Fruit fly (Drosophila melanogaster) whole organism, embryonic: ENCODE data around the gene baf.

ENCODE experiments used
- Awh ChIP-seq: fragments of 200-800 bp; sonication (Bioruptor generic); IDR thresholded peaks from 2 replicates; pipeline ENCODE4, ENCODE4 v1.3.6; 2022; ENCODE audit warnings: missing biosample characterization, missing genetic modification characterization
- CG10274 ChIP-seq: fragments of 200-800 bp; sonication (Bioruptor generic); optimal IDR thresholded peaks from 3 replicates; lab custom pipeline; 2017; ENCODE audit warnings: missing biosample characterization, mild to moderate bottlenecking, missing genetic modification characterization
- CG10462 ChIP-seq: fragments of 200-800 bp; sonication (Bioruptor generic); optimal IDR thresholded peaks from 2 replicates; lab custom pipeline; 2016; ENCODE audit warnings: missing biosample characterization, missing genetic modification characterization
- CG10959 ChIP-seq: fragments of 200-800 bp; sonication (Bioruptor generic); IDR thresholded peaks from 2 replicates; pipeline ENCODE4 v1.3.6; 2022; ENCODE audit warnings: missing biosample characterization, missing genetic modification characterization
- CG11456 ChIP-seq: fragments of 200-800 bp; sonication (Bioruptor generic); IDR thresholded peaks from 3 replicates; pipeline ENCODE4 v1.3.6; 2022; ENCODE audit warnings: missing biosample characterization, missing genetic modification characterization
- CG12155 ChIP-seq: fragments of 200-800 bp; sonication (Bioruptor generic); optimal IDR thresholded peaks from 3 replicates; lab custom pipeline; 2016; ENCODE audit warnings: missing biosample characterization, missing genetic modification characterization
- CG12299 ChIP-seq: fragments of 200-800 bp; sonication (Bioruptor generic); optimal IDR thresholded peaks from 2 replicates; lab custom pipeline; 2018; ENCODE audit warnings: missing biosample characterization, mild to moderate bottlenecking, missing genetic modification characterization
- CG14667 ChIP-seq: fragments of 200-800 bp; sonication (Bioruptor generic); IDR thresholded peaks from 2 replicates; pipeline ENCODE4 v1.3.6; 2022; ENCODE audit warnings: missing biosample characterization, missing genetic modification characterization
- CG14965 ChIP-seq: fragments of 200-800 bp; sonication (Bioruptor generic); optimal IDR thresholded peaks from 2 replicates; lab custom pipeline; 2016; ENCODE audit warnings: missing biosample characterization, missing genetic modification characterization, borderline replicate concordance
- CG2678 ChIP-seq: fragments of 200-800 bp; sonication (Bioruptor generic); optimal IDR thresholded peaks from 3 replicates; lab custom pipeline; 2019; ENCODE audit warnings: missing biosample characterization, mild to moderate bottlenecking, missing genetic modification characterization, moderate library complexity
- CG31441 ChIP-seq: fragments of 200-800 bp; sonication (Bioruptor generic); IDR thresholded peaks from 2 replicates; pipeline ENCODE4 v1.3.6; 2022; ENCODE audit warnings: missing biosample characterization, missing genetic modification characterization
- CG33557 ChIP-seq: fragments of 200-800 bp; sonication (Bioruptor generic); optimal IDR thresholded peaks from 2 replicates; lab custom pipeline; 2019; ENCODE audit warnings: missing biosample characterization, mild to moderate bottlenecking, missing genetic modification characterization, moderate library complexity
- CG34422 ChIP-seq: fragments of 200-800 bp; sonication (Bioruptor generic); IDR thresholded peaks from 3 replicates; pipeline ENCODE4 v1.3.6; 2022; ENCODE audit warnings: missing biosample characterization, missing genetic modification characterization
- CG5245 ChIP-seq: fragments of 200-800 bp; sonication (Bioruptor generic); optimal IDR thresholded peaks from 3 replicates; lab custom pipeline; 2016; ENCODE audit warnings: missing biosample characterization, missing genetic modification characterization
- CG6272 ChIP-seq: fragments of 200-800 bp; sonication (Bioruptor generic); IDR thresholded peaks from 2 replicates; pipeline ENCODE4 v1.3.6; 2022; ENCODE audit warnings: missing biosample characterization, missing genetic modification characterization
- CG6654 ChIP-seq: fragments of 200-800 bp; sonication (Bioruptor generic); optimal IDR thresholded peaks from 2 replicates; lab custom pipeline; 2017; ENCODE audit warnings: missing biosample characterization, mild to moderate bottlenecking, missing genetic modification characterization
- CG6791 ChIP-seq: fragments of 200-800 bp; sonication (Bioruptor generic); IDR thresholded peaks from 3 replicates; pipeline ENCODE4 v1.3.6; 2022; ENCODE audit warnings: missing biosample characterization, missing genetic modification characterization; ENCODE audit not compliant: partially characterized antibody
- CG6813 ChIP-seq: fragments of 200-800 bp; sonication (Bioruptor generic); optimal IDR thresholded peaks from 2 replicates; lab custom pipeline; 2017; ENCODE audit warnings: missing biosample characterization, missing genetic modification characterization, mild to moderate bottlenecking, moderate library complexity, missing genetic modification reagents
- CG8765 ChIP-seq: fragments of 200-800 bp; sonication (Bioruptor generic); IDR thresholded peaks from 2 replicates; pipeline ENCODE4 v1.3.6; 2022; ENCODE audit warnings: missing biosample characterization, missing genetic modification characterization
- CG9215 ChIP-seq: fragments of 200-800 bp; sonication (Bioruptor generic); IDR thresholded peaks from 2 replicates; pipeline ENCODE4 v1.3.6; 2022; ENCODE audit warnings: missing biosample characterization, missing genetic modification characterization
- CTCF ChIP-seq: fragments of 200-800 bp; sonication (Bioruptor generic); optimal IDR thresholded peaks from 2 replicates; lab custom pipeline; 2017; ENCODE audit warnings: missing biosample characterization, mild to moderate bottlenecking, missing genetic modification characterization, moderate library complexity
- Camta ChIP-seq: fragments of 200-800 bp; sonication (Bioruptor generic); optimal IDR thresholded peaks from 2 replicates; lab custom pipeline; 2016; ENCODE audit warnings: missing biosample characterization, missing genetic modification characterization
- D19B ChIP-seq: fragments of 200-800 bp; sonication (Bioruptor generic); optimal IDR thresholded peaks from 2 replicates; lab custom pipeline; 2017; ENCODE audit warnings: missing biosample characterization, mild to moderate bottlenecking, missing genetic modification characterization
- Doc3 ChIP-seq: fragments of 200-800 bp; sonication (Bioruptor generic); IDR thresholded peaks from 3 replicates; pipeline ENCODE4 v1.3.6; 2022; ENCODE audit warnings: missing biosample characterization, missing genetic modification characterization; ENCODE audit not compliant: partially characterized antibody
- E2f2 ChIP-seq: fragments of 200-800 bp; sonication (Bioruptor generic); IDR thresholded peaks from 2 replicates; pipeline ENCODE4 v1.3.6; 2022; ENCODE audit warnings: missing biosample characterization, missing genetic modification characterization
- Eip74EF ChIP-seq, 2 experiments: fragments of 200-800 bp in 1 of 2; fragments of >200 bp in 1 of 2; sonication (Bioruptor generic) in 1 of 2; optimal IDR thresholded peaks; 2 replicates each; lab custom pipeline; 2017 to 2019; ENCODE audit warnings: missing biosample characterization in 2 of 2, missing genetic modification characterization in 2 of 2, mild to moderate bottlenecking in 1 of 2, moderate library complexity in 1 of 2
- Hand ChIP-seq: fragments of 200-800 bp; sonication (Bioruptor generic); optimal IDR thresholded peaks from 2 replicates; lab custom pipeline; 2017; ENCODE audit warnings: mild to moderate bottlenecking, missing biosample characterization, missing genetic modification reagents, missing genetic modification characterization
- Hr78 ChIP-seq, 2 experiments: fragments of 200-800 bp in 1 of 2; fragments of >200 bp in 1 of 2; sonication (Bioruptor generic) in 1 of 2; optimal IDR thresholded peaks; 2 replicates each; lab custom pipeline; 2017 to 2019; ENCODE audit warnings: missing biosample characterization in 2 of 2, missing genetic modification characterization in 2 of 2, mild to moderate bottlenecking in 1 of 2, moderate library complexity in 1 of 2
- Neu2 ChIP-seq: fragments of 200-800 bp; sonication (Bioruptor generic); optimal IDR thresholded peaks from 3 replicates; lab custom pipeline; 2016; ENCODE audit warnings: missing biosample characterization, missing genetic modification characterization, borderline replicate concordance
- Taf1 ChIP-seq: fragments of 200-800 bp; sonication (Bioruptor generic); IDR thresholded peaks from 2 replicates; pipeline ENCODE4 v1.3.6; 2022; ENCODE audit warnings: missing biosample characterization, missing genetic modification characterization
- ac ChIP-seq: fragments of 200-800 bp; sonication (Bioruptor generic); optimal IDR thresholded peaks from 3 replicates; lab custom pipeline; 2017; ENCODE audit warnings: missing biosample characterization, mild to moderate bottlenecking, missing genetic modification characterization
- ara ChIP-seq: fragments of 200-800 bp; sonication (Bioruptor generic); IDR thresholded peaks from 2 replicates; pipeline ENCODE4 v1.3.6; 2022; ENCODE audit warnings: missing biosample characterization, missing genetic modification characterization
- cad ChIP-seq: fragments of >200 bp; optimal IDR thresholded peaks from 2 replicates; lab custom pipeline; 2017; ENCODE audit warnings: missing biosample characterization, missing genetic modification characterization
- cwo ChIP-seq: fragments of 200-800 bp; sonication (Bioruptor generic); optimal IDR thresholded peaks from 3 replicates; lab custom pipeline; 2017; ENCODE audit warnings: missing biosample characterization, missing genetic modification characterization, mild to moderate bottlenecking, moderate library complexity, missing genetic modification reagents
- dan ChIP-seq: fragments of 200-800 bp; sonication (Bioruptor generic); IDR thresholded peaks from 2 replicates; pipeline ENCODE4 v1.3.6; 2022; ENCODE audit warnings: missing biosample characterization, missing genetic modification characterization
- dmrt99B ChIP-seq: fragments of 200-800 bp; sonication (Bioruptor generic); optimal IDR thresholded peaks from 2 replicates; lab custom pipeline; 2018; ENCODE audit warnings: missing biosample characterization, mild to moderate bottlenecking, missing genetic modification characterization, moderate library complexity
- ewg ChIP-seq: fragments of 200-800 bp; sonication (Bioruptor generic); optimal IDR thresholded peaks from 3 replicates; lab custom pipeline; 2017; ENCODE audit warnings: mild to moderate bottlenecking, missing biosample characterization, missing genetic modification reagents, missing genetic modification characterization
- ham ChIP-seq: fragments of 200-800 bp; sonication (Bioruptor generic); IDR thresholded peaks from 2 replicates; pipeline ENCODE4 v1.3.6; 2022; ENCODE audit warnings: missing biosample characterization, missing genetic modification characterization
- kay ChIP-seq: fragments of 200-800 bp; sonication (Bioruptor generic); optimal IDR thresholded peaks from 2 replicates; lab custom pipeline; 2016; ENCODE audit warnings: missing biosample characterization, missing genetic modification characterization
- nerfin-1 ChIP-seq: fragments of 200-800 bp; sonication (Bioruptor generic); optimal IDR thresholded peaks from 3 replicates; lab custom pipeline; 2019; ENCODE audit warnings: missing biosample characterization, mild to moderate bottlenecking, missing genetic modification characterization, moderate library complexity
- phol ChIP-seq: fragments of 200-800 bp; sonication (Bioruptor generic); optimal IDR thresholded peaks from 3 replicates; lab custom pipeline; 2018; ENCODE audit warnings: missing biosample characterization, mild to moderate bottlenecking, missing genetic modification characterization, moderate library complexity
- prd ChIP-seq, 3 experiments: fragments of >200 bp in 2 of 3; fragments of 200-800 bp in 1 of 3; sonication (Bioruptor generic) in 1 of 3; optimal IDR thresholded peaks in 2 of 3; IDR thresholded peaks in 1 of 3; 2 replicates in 2 of 3; 3 replicates in 1 of 3; pipeline versions ENCODE4 v1.3.6 to Lab custom; 2017 to 2022; ENCODE audit warnings: missing biosample characterization in 1 of 3, missing genetic modification characterization in 1 of 3
- repo ChIP-seq: fragments of 200-800 bp; sonication (Bioruptor generic); optimal IDR thresholded peaks from 2 replicates; lab custom pipeline; 2016; ENCODE audit warnings: missing biosample characterization, missing genetic modification characterization
- ro ChIP-seq: fragments of 200-800 bp; sonication (Bioruptor generic); IDR thresholded peaks from 2 replicates; pipeline ENCODE4 v1.3.6; 2022; ENCODE audit warnings: missing biosample characterization, missing genetic modification characterization
- schlank ChIP-seq: fragments of 200-800 bp; sonication (Bioruptor generic); optimal IDR thresholded peaks from 2 replicates; lab custom pipeline; 2018; ENCODE audit warnings: missing biosample characterization, mild to moderate bottlenecking, missing genetic modification characterization
- sd ChIP-seq: fragments of 200-800 bp; sonication (Bioruptor generic); optimal IDR thresholded peaks from 3 replicates; lab custom pipeline; 2018; ENCODE audit warnings: missing biosample characterization, mild to moderate bottlenecking, missing genetic modification characterization, moderate library complexity
- shn ChIP-seq: fragments of 200-800 bp; sonication (Bioruptor generic); optimal IDR thresholded peaks from 3 replicates; lab custom pipeline; 2016; ENCODE audit warnings: missing biosample characterization, missing genetic modification characterization
- sisA ChIP-seq: fragments of 200-800 bp; sonication (Bioruptor generic); IDR thresholded peaks from 2 replicates; pipeline ENCODE4 v1.3.6; 2022; ENCODE audit warnings: missing biosample characterization, missing genetic modification characterization
- ttk ChIP-seq: fragments of 200-800 bp; sonication (Bioruptor generic); IDR thresholded peaks from 2 replicates; pipeline ENCODE4 v2.1.2; 2022; ENCODE audit warnings: missing biosample characterization, missing genetic modification characterization
- yki ChIP-seq: fragments of >200 bp; optimal IDR thresholded peaks from 3 replicates; lab custom pipeline; 2018
- zen2 ChIP-seq: fragments of 200-800 bp; sonication (Bioruptor generic); IDR thresholded peaks from 3 replicates; pipeline ENCODE4 v1.3.6; 2022; ENCODE audit warnings: missing biosample characterization, missing genetic modification characterization; ENCODE audit not compliant: partially characterized antibody

The baf gene

DNA sequence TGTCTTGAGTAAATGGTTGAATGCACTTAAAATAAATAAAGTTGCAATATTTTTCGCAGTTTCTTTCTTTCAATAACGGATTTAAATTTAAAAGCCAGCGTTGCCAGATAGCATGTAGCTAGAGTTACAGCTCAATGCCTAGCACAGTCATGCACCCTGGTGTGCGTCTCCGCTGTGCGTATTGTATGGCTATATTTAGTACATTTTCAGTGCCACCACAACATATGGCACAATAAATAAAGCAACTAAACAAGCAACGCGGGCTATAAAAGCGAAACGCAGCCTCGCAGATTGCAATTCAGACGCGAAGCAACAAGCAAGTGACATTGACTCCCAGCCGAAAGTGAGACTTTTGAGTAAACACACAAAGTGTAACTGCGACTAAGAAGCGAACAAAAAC, 30.6 kb upstream of the baf start, which contains the start of gene Sirup (continued):
- TF ChIP-seq CG6654, result no peak
- no peak for TF ChIP-seq CG12155 (GFP tag; lab: Kevin White, UChicago)
- TF ChIP-seq CTCF, result peak; percentile 70
- no peak for TF ChIP-seq shn (GFP tag; lab: Kevin White, UChicago)
- no peak for TF ChIP-seq Taf1 (GFP tag; lab: Robert Waterston, UW)
- no peak for TF ChIP-seq D19B
- TF ChIP-seq CG14965, result no peak
- TF ChIP-seq cad (GFP tag; lab: Kevin White, UChicago), result peak; percentile 21
- TF ChIP-seq ewg (GFP tag; lab: Kevin White, UChicago), result no peak
- TF ChIP-seq Hand, result no peak
- TF ChIP-seq phol (tag; lab: Kevin White, UChicago), result peak; percentile 49
- TF ChIP-seq CG12299, result no peak
- no peak for TF ChIP-seq ro (GFP tag; lab: Robert Waterston, UW)
- no peak for TF ChIP-seq prd (optimal IDR thresholded peaks at IDR 0.05; lab: Kevin White, UChicago)
- TF ChIP-seq prd (GFP tag; IDR thresholded peaks at IDR 0.05; lab: Robert Waterston, UW), result peak; percentile 19; the same call in 1 of the 3 replicates
- TF ChIP-seq sisA (GFP tag; lab: Robert Waterston, UW), result no peak
- TF ChIP-seq Neu2, result no peak
- TF ChIP-seq kay, result no peak
- TF ChIP-seq cwo (GFP tag; lab: Kevin White, UChicago), result no peak
- TF ChIP-seq CG9215, result no peak
- no peak for TF ChIP-seq CG2678
- no peak for TF ChIP-seq Hr78 (GFP tag; optimal IDR thresholded peaks at IDR 0.05; lab: Kevin White, UChicago)
- peak; percentile 52; the same call in 1 of the 3 replicates for TF ChIP-seq CG34422 (GFP tag; lab: Robert Waterston, UW)
- peak; percentile 18; the same call in 1 of the 3 replicates for TF ChIP-seq CG11456
- TF ChIP-seq schlank (tag; lab: Kevin White, UChicago), result no peak
- no peak for TF ChIP-seq Camta
- no peak for TF ChIP-seq CG10274
- TF ChIP-seq CG33557 (GFP tag; lab: Kevin White, UChicago), result no peak
- TF ChIP-seq E2f2, result peak; percentile 94
- no peak for TF ChIP-seq nerfin-1 (tag; lab: Kevin White, UChicago)
- TF ChIP-seq ara (GFP tag; lab: Robert Waterston, UW), result no peak
- no peak for TF ChIP-seq dan (GFP tag; lab: Robert Waterston, UW)
- TF ChIP-seq CG5245 (GFP tag; lab: Kevin White, UChicago), result no peak
- TF ChIP-seq repo (GFP tag; lab: Kevin White, UChicago), result no peak
- TF ChIP-seq ham (GFP tag; lab: Robert Waterston, UW), result no peak
- no peak for TF ChIP-seq yki (lab: Kevin White, UChicago)
- no peak for TF ChIP-seq Doc3 (GFP tag; lab: Robert Waterston, UW)
- no peak for TF ChIP-seq zen2 (GFP tag; lab: Robert Waterston, UW)
- TF ChIP-seq Awh (GFP tag; lab: Robert Waterston, UW), result no peak
- no peak for TF ChIP-seq sd (tag; lab: Kevin White, UChicago)
- TF ChIP-seq CG10462, result no peak
- no peak for TF ChIP-seq ac (GFP tag; lab: Kevin White, UChicago)
- TF ChIP-seq CG8765 (GFP tag; lab: Robert Waterston, UW), result no peak
- TF ChIP-seq dmrt99B, result no peak
- TF ChIP-seq CG10959 (GFP tag; lab: Robert Waterston, UW), result 0 out of 2 replicates have a peak, but pooled peaks have one; percentile 28
- TF ChIP-seq CG6813 (GFP tag; lab: Kevin White, UChicago), result no peak
- no peak for TF ChIP-seq CG6272 (GFP tag; lab: Robert Waterston, UW)
- no peak for TF ChIP-seq ttk (GFP tag; lab: Robert Waterston, UW)
- TF ChIP-seq CG6791 (GFP tag; lab: Robert Waterston, UW), result peak; percentile 63; the same call in 2 of the 3 replicates
- TF ChIP-seq CG14667, result no peak
- no peak for TF ChIP-seq CG31441
- no peak for TF ChIP-seq Eip74EF (GFP tag; optimal IDR thresholded peaks at IDR 0.05; lab: Kevin White, UChicago)
